Fruit fly (Drosophila melanogaster): ENCODE data around the gene Plzf.
"Not testable (repeated sequence)": the region's sequence is repeated elsewhere in the genome, so short reads cannot be mapped to it uniquely, and the experiment has no call there.

- TF ChIP-seq Abd-B (GFP tag; optimal IDR thresholded peaks at IDR 0.05); Hr78 (GFP tag; optimal IDR thresholded peaks at IDR 0.05); psq (GFP tag; optimal IDR thresholded peaks at IDR 0.05); Myc (optimal IDR thresholded peaks at IDR 0.05); HLH106 (tag; optimal IDR thresholded peaks at IDR 0.05); Rel (GFP tag; optimal IDR thresholded peaks at IDR 0.05); Rel (tag; optimal IDR thresholded peaks at IDR 0.05); Dif (GFP tag; optimal IDR thresholded peaks at IDR 0.05; ENCODE audit: partially characterized antibody); tai (GFP tag; optimal IDR thresholded peaks at IDR 0.05); Mio (GFP tag; optimal IDR thresholded peaks at IDR 0.05): not testable (repeated sequence)
These were observed 49.4 kb downstream of the Plzf start, which contains the start of the genes CG18787 and Nfs1 for dm6 chr2L:11999240-11999704.

Measured in whole organism, wandering third instar larva.